Worm (Caenorhabditis elegans) whole organism, midembryonic: ENCODE results near the gene F09C6.3.

Source experiments
- T22C8.4 ChIP-seq: fragments of 200-800 bp; sonication (Bioruptor generic); IDR thresholded peaks from 2 replicates; pipeline ENCODE4 v1.3.6; 2022; ENCODE audit warnings: missing genetic modification characterization, missing compliant biosample characterization
- cog-1 ChIP-seq: sonication (generic microtip); optimal IDR thresholded peaks from 2 replicates; lab custom pipeline; 2016; ENCODE audit warnings: missing genetic modification characterization, missing compliant biosample characterization
- flt-1 ChIP-seq: fragments of 200-800 bp; sonication (Bioruptor generic); IDR thresholded peaks from 2 replicates; pipeline ENCODE4 v1.3.6; 2022; ENCODE audit warnings: missing genetic modification characterization, missing compliant biosample characterization
- klf-2 ChIP-seq: fragments of 200-800 bp; sonication (Bioruptor generic); conservative IDR thresholded peaks from 2 replicates; pipeline ENCODE4 v1.3.6; 2022; ENCODE audit warnings: missing genetic modification reagents, missing genetic modification characterization, missing compliant biosample characterization
- med-1 ChIP-seq: sonication (generic microtip); optimal IDR thresholded peaks from 2 replicates; lab custom pipeline; 2017; ENCODE audit warnings: missing genetic modification characterization, mild to moderate bottlenecking, missing compliant biosample characterization, antibody characterized with exemption, missing genetic modification reagents; ENCODE audit not compliant: insufficient read depth
- ref-1 ChIP-seq: fragments of 200-800 bp; sonication (Bioruptor generic); conservative IDR thresholded peaks from 2 replicates; pipeline ENCODE4 v1.3.6; 2022; ENCODE audit warnings: missing genetic modification reagents, missing genetic modification characterization, missing compliant biosample characterization
- tab-1 ChIP-seq: fragments of 200-800 bp; sonication (Bioruptor generic); IDR thresholded peaks from 2 replicates; pipeline ENCODE4 v1.3.6; 2022; ENCODE audit warnings: missing genetic modification characterization, missing compliant biosample characterization
- ztf-23 ChIP-seq: fragments of 200-800 bp; sonication (Bioruptor generic); IDR thresholded peaks from 2 replicates; pipeline ENCODE4 v1.3.6; 2022; ENCODE audit warnings: missing genetic modification reagents, missing genetic modification characterization, missing compliant biosample characterization
- ztf-29 ChIP-seq: fragments of 200-800 bp; sonication (Bioruptor generic); IDR thresholded peaks from 2 replicates; pipeline ENCODE4 v1.3.6; 2022; ENCODE audit warnings: missing genetic modification reagents, missing genetic modification characterization, missing compliant biosample characterization

The F09C6.3 gene

DNA sequence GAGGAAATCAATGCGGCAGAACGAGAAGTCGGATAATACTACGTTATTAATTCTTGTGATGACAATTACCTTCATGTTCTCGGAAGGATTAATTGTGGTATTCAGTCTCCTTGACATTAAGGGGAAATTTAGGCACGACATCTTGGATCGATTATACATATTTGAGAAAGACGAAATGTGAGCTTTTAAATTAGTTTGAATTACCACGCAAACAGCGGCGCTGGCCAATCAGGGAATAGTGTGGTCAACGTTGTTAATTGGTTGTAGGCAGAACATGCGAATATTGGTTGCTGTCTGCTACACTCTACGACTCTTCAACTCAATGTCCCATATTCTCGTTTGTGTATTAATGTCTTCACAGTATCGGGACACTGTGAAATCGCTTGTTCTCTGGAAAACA is 5.0 kb downstream of the F09C6.3 start, which contains the start of gene F49A5.10:
TSS of gene F49A5.10 (plus strand) at position 301 of the 400 bp plus-strand sequence.
- TF ChIP-seq cog-1 (no peak), klf-2 (GFP tag; lab: Robert Waterston, UW) (no peak), ztf-23 (GFP tag; lab: Robert Waterston, UW) (no peak)

DNA sequence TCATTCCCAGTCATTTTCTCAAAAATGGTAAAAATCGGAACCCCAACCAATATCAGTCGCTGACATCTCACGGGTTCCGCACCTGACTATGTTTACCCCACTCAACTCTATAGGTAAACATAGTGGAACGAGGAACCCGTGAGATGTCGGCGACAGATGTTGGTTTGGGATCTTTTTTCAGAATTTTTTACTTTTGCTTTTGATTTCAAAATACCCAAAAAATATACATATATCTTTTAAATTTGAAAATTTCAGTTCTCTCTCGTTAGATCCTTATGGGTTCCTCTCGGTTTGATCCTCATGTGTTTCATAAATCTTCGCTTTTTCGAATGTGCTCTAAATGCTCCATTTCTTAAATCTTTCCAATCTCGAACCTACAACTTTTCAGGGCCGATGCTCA is 6.3 kb downstream of the F09C6.3 start, which contains the start of gene srw-23:
TSS of gene srw-23 (plus strand) at position 301 of the 400 bp plus-strand sequence.
- TF ChIP-seq T22C8.4 (GFP tag; lab: Robert Waterston, UW) (no peak), ztf-29 (GFP tag; lab: Robert Waterston, UW) (no peak), tab-1 (no peak), med-1 (GFP tag; lab: Kevin White, UChicago) (no peak), cog-1 (no peak), ztf-23 (GFP tag; lab: Robert Waterston, UW) (no peak), klf-2 (GFP tag; lab: Robert Waterston, UW) (no peak), ref-1 (GFP tag; lab: Robert Waterston, UW) (no peak), flt-1 (GFP tag; lab: Robert Waterston, UW) (no peak)

DNA sequence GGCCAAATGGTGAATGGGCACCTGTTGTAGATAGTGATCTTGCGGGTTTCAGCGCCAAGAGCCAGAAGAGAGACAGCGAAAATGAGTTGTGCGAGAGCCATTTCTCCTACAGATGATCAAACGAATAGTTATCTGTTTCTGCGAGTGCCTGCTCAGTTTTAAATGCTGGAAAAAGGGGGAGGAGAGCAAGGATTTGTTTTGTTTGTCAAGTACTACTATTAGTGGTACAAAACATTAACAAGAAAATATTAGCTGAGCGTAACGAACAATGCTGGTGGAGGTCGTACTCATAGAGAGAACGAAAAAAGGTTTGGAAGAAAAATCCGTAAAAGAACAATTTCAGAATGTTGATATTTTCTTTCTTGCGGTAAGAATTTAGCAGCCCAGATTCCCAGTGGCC is 8.6 kb downstream of the F09C6.3 start, which contains the start of gene thn-4:
TSS of gene thn-4 (minus strand) at position 101 of the 400 bp plus-strand sequence.
- TF ChIP-seq cog-1 (no peak), med-1 (GFP tag; lab: Kevin White, UChicago) (no peak), ztf-23 (GFP tag; lab: Robert Waterston, UW) (no peak), klf-2 (GFP tag; lab: Robert Waterston, UW) (no peak), ztf-29 (GFP tag; lab: Robert Waterston, UW) (no peak)

DNA sequence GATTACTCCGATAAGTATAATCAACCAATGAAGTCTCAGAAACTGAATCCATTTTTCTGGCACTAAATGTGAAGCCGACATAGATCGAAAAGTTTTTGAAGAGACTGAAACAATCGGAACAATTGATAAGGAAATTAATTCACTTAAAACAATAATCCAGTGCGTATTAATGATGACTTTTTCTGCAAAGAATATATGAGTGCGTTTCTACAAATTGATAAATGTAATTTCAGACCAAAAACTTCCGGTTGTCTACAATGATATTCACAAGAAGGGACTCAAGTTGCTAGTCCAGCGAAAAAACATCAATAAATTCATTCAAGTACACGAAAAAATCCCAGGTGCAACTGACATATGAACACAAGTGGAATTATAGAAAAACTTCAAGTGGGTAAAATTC is 10.2 kb downstream of the F09C6.3 start, which contains the start of gene clec-33:
TSS of gene clec-33 (minus strand) at position 101 of the 400 bp plus-strand sequence.
- TF ChIP-seq tab-1 (no peak), ztf-29 (GFP tag; lab: Robert Waterston, UW) (no peak), ref-1 (GFP tag; lab: Robert Waterston, UW) (no peak), ztf-23 (GFP tag; lab: Robert Waterston, UW) (no peak), med-1 (GFP tag; lab: Kevin White, UChicago) (no peak), cog-1 (no peak), T22C8.4 (GFP tag; lab: Robert Waterston, UW) (no peak), klf-2 (GFP tag; lab: Robert Waterston, UW) (no peak), flt-1 (GFP tag; lab: Robert Waterston, UW) (no peak)

DNA sequence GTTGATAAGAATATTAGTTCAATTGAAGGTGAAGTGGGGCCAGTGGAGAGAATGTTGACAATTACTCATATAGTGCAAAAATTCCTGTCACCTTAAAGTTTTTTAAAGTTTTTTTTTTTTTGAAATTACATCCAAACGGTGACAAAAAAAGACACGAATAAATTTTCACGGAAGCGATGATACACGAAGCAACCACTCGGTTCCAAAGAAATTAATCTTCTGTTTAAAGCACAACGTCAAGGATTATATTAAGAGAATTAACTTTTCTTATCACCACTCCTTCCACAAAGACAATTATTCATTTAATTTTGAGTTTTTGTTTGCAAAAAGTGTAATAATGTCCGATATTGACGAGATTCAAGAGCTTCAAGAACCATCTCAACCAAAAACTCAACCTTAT is 14.6 kb downstream of the F09C6.3 start, which contains the start of gene clec-28:
TSS of gene clec-28 (plus strand) at position 301 of the 400 bp plus-strand sequence.
- no peak for TF ChIP-seq ztf-29 (GFP tag; lab: Robert Waterston, UW)
- no peak for TF ChIP-seq ref-1 (GFP tag; lab: Robert Waterston, UW)
- no peak for TF ChIP-seq klf-2 (GFP tag; lab: Robert Waterston, UW)
- no peak for TF ChIP-seq tab-1
- no peak for TF ChIP-seq ztf-23 (GFP tag; lab: Robert Waterston, UW)
- no peak for TF ChIP-seq T22C8.4 (GFP tag; lab: Robert Waterston, UW)
- TF ChIP-seq flt-1 (GFP tag; lab: Robert Waterston, UW), result no peak
- TF ChIP-seq med-1 (GFP tag; lab: Kevin White, UChicago), result no peak

DNA sequence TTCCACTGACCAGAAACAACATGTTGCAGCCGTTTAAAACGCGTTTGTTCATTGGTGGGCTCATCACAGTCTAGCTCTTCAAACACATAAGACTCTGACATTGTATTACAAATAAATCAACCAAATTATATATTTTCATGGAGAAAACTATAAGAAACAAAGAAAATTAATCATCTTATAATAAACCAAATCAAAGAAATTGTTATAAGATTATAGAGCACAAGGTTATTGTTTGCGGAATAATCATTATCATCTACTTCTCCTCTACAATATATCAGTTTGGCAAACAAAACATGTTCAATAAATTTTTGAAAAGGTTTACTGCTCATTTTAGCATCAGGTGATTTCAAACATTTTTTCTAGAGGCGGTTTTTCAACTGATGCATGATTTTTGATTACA is 18.2 kb downstream of the F09C6.3 start, which contains the start of the genes clec-32 and clec-24:
TSS of gene clec-32 (minus strand) at position 101 of the 400 bp plus-strand sequence.
TSS of gene clec-24 (plus strand) at position 294 of the 400 bp plus-strand sequence.
- TF ChIP-seq med-1 (GFP tag; lab: Kevin White, UChicago) (no peak), ref-1 (GFP tag; lab: Robert Waterston, UW) (no peak), tab-1 (no peak), T22C8.4 (GFP tag; lab: Robert Waterston, UW) (no peak), flt-1 (GFP tag; lab: Robert Waterston, UW) (no peak), cog-1 (no peak), klf-2 (GFP tag; lab: Robert Waterston, UW) (no peak), ztf-29 (GFP tag; lab: Robert Waterston, UW) (no peak), ztf-23 (GFP tag; lab: Robert Waterston, UW) (no peak)

DNA sequence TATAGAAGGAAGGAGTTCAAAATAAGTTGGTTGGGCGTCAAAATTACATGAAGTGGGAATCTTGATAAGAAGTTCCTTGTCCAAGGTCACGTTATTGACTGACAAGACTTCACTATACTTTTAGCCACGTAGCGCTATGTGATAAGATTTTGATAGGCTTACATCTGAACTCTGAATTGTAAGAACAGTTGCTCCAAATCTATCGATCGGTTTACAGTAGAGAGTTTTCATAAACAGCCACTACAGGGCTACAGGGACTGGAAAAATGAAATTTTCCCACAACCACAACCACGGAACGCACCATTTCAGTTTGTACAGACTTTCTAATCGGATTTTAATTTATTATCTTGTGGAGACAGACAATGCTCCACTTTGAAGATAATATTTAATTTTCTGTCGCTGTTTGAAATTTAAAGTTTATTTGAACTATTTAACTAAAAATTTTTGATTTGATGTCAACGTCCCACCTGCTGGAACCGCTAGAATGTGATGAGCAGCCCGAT is 21.9 kb downstream of the F09C6.3 start, which contains the start of the genes clec-31 and clec-22:
TSS of gene clec-31 (minus strand) at position 101 of the 503 bp plus-strand sequence.
TSS of gene clec-22 (plus strand) at position 453 of the 503 bp plus-strand sequence.
- TF ChIP-seq tab-1, result no peak

DNA sequence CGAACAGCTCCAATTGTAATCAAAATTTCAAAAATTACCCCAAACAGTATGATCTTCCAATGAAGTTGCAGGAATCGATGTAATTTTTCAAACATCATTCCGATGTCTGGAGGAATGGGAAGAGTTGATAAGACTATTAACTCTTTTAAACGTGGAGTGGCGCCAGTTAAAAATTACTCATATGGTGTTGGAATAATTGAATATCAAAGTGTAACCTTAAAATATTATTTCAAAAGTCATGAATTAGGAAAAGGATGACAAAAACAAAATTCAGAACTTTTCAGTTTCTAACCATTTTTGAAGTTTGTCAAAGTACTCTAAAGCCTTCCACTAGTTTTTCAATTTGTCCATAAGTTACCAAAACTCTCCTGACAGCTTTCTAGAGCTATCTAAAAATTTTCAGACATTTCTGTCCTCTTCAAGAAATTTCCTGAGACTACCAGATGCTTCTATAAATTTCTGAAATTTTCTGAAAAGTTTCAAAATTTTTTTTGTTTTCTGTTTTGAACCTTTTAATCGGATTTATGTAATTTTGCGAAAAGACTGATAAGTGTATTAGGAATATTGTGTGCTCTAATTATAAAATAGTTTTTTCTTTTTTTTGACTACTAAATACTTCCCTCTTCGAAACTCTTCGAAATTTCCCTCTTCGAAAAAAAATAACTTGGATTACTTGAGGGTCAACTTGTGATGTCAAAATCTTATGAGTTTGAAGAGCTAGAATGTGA is 25.8 kb downstream of the F09C6.3 start, which contains the start of the genes clec-35 and clec-27:
TSS of gene clec-35 (minus strand) at position 101 of the 728 bp plus-strand sequence.
TSS of gene clec-27 (plus strand) at position 678 of the 728 bp plus-strand sequence.
- TF ChIP-seq ztf-29 (GFP tag; lab: Robert Waterston, UW) (no peak), flt-1 (GFP tag; lab: Robert Waterston, UW) (no peak), ref-1 (GFP tag; lab: Robert Waterston, UW) (no peak), cog-1 (no peak), ztf-23 (GFP tag; lab: Robert Waterston, UW) (no peak), tab-1 (no peak), T22C8.4 (GFP tag; lab: Robert Waterston, UW) (no peak), klf-2 (GFP tag; lab: Robert Waterston, UW) (no peak), med-1 (GFP tag; lab: Kevin White, UChicago) (no peak)

DNA sequence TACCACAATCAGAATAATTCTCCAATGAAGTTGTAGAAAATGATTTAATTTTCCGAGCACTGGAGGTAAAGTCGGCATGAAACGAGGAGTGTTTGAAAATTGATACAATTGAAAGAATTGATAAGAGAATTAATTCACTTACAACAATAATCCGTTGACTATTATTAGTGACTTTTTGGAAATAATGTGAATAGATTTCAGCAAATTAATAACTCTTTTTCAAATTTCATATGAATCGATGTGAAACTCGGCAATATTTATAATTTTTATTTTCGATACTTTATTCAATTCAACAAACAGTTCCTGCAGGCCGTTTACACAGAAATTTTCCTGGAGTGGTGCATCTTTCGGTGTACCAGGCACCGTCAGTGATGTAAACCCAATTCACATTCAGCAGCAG is 28.0 kb downstream of the F09C6.3 start, which contains the start of gene clec-37:
TSS of gene clec-37 (minus strand) at position 101 of the 400 bp plus-strand sequence.
- TF ChIP-seq klf-2 (GFP tag; lab: Robert Waterston, UW) (no peak), ztf-29 (GFP tag; lab: Robert Waterston, UW) (no peak), ref-1 (GFP tag; lab: Robert Waterston, UW) (no peak), tab-1 (no peak), cog-1 (no peak), flt-1 (GFP tag; lab: Robert Waterston, UW) (no peak), ztf-23 (GFP tag; lab: Robert Waterston, UW) (no peak), med-1 (GFP tag; lab: Kevin White, UChicago) (no peak), T22C8.4 (GFP tag; lab: Robert Waterston, UW) (no peak)
